Worm (Caenorhabditis elegans): Measurements from ENCODE around the gene mdt-20.
A peak's percentile ranks its signal among the peaks of the same experiment; 100 is the strongest.

DNA sequence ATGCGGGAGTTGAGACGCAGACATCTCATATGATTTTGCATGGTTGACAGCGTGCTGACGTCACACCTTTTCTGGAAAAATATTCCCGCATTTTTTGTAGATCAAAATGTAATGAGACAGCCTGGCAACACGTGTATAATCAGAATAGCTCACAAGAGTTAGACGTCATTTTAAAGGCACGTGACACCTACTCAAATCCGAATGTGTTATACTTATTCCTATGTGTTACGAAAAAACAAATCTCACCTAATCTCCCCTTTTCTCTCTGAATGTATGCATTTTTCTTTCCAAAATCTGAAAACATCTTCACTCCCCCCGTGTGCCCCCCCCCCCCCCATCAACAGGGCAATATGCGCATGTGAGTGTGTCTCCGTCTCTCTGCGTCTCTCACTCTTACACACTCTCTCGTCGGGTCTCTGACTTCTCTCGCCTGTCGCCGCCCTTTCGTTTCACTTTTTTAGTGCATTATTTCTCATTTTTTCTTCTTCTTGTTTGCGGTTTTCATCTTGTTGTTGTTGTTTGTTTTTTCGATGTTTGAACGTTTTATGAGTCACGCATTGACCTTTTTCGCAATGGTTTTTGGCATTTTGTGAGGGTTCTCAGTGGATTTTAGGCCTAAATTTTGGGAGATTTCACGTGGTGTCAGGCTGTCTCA lies 19.2 kb upstream of the mdt-20 start:
- TF ChIP-seq ets-7 (tag; optimal IDR thresholded peaks at IDR 0.05) (no peak), ama-1 (optimal IDR thresholded peaks at IDR 0.05) (no peak), hmg-4 (GFP tag; optimal IDR thresholded peaks at IDR 0.05) (no peak), flt-1 (GFP tag; IDR thresholded peaks at IDR 0.05) (no peak), scrt-1 (GFP tag; IDR thresholded peaks at IDR 0.05) (no peak), pes-1 (GFP tag; IDR thresholded peaks at IDR 0.05) (no peak), ceh-13 (GFP tag; optimal IDR thresholded peaks at IDR 0.05) (no peak), hnd-1 (tag; optimal IDR thresholded peaks at IDR 0.05) (no peak), F13C5.2 (tag; optimal IDR thresholded peaks at IDR 0.05) (peak; percentile 36), hmbx-1 (tag; optimal IDR thresholded peaks at IDR 0.05) (no peak), ceh-36 (tag; optimal IDR thresholded peaks at IDR 0.05) (no peak), tbx-11 (GFP tag; IDR thresholded peaks at IDR 0.05) (no peak), tbx-37 (GFP tag; conservative IDR thresholded peaks at IDR 0.05) (no peak), B0310.2 (tag; optimal IDR thresholded peaks at IDR 0.05) (no peak)
